Fruit fly (Drosophila melanogaster): ENCODE data around the gene Roc1a.
A peak's percentile ranks its signal among the peaks of the same experiment; 100 is the strongest.

Roc1a gene

DNA sequence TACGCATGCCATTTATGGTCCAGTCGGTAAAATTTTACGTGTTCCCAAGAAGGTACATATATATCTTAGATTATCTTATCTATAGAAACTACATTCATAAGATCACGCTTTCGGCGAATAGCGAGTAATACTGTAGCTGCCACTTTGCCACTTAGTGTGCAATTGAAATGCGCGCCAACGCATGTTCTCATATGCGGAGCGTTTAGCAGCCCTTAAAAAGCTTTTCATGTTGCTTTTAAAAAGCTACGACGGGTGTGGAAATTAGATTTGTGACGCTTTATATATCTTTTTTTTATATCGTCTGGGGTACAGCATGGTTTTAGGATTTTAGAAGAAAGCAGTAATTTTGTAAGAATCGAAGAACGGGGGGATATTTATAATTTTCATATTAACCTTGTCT, 10.9 kb downstream of the Roc1a start (continued):
- TF ChIP-seq pzg (GFP tag; optimal IDR thresholded peaks at IDR 0.05) (peak; percentile 35), prd (optimal IDR thresholded peaks at IDR 0.05) (no peak), prd (GFP tag; IDR thresholded peaks at IDR 0.05) (no peak), Med (GFP tag) (peak; percentile 37), CG2129 (GFP tag; IDR thresholded peaks at IDR 0.05; ENCODE audit: partially characterized antibody) (no peak), CG13894 (tag; optimal IDR thresholded peaks at IDR 0.05) (peak; percentile 15), CG14860 (GFP tag; IDR thresholded peaks at IDR 0.05; ENCODE audit: partially characterized antibody) (no peak), bbx (GFP tag; IDR thresholded peaks at IDR 0.05; ENCODE audit: partially characterized antibody) (0 out of 2 replicates have a peak, but pooled peaks have one; percentile 12), fd96Cb (tag; optimal IDR thresholded peaks at IDR 0.05) (no peak), Lhr (GFP tag; optimal IDR thresholded peaks at IDR 0.05) (peak; percentile 45), CTCF (GFP tag; optimal IDR thresholded peaks at IDR 0.05) (peak; percentile 67), CG10959 (GFP tag; IDR thresholded peaks at IDR 0.05) (no peak), CG10431 (GFP tag; optimal IDR thresholded peaks at IDR 0.05) (no peak), CG1647 (GFP tag; optimal IDR thresholded peaks at IDR 0.05) (no peak), trem (tag; optimal IDR thresholded peaks at IDR 0.05) (no peak), fu2 (GFP tag; optimal IDR thresholded peaks at IDR 0.05) (no peak), CG10979 (tag; optimal IDR thresholded peaks at IDR 0.05) (no peak), CG2202 (tag; optimal IDR thresholded peaks at IDR 0.05) (no peak), Neu2 (GFP tag; optimal IDR thresholded peaks at IDR 0.05; ENCODE audit: borderline replicate concordance) (no peak), Usf (GFP tag; optimal IDR thresholded peaks at IDR 0.05) (no peak), Atf3 (GFP tag; optimal IDR thresholded peaks at IDR 0.05) (no peak), BEAF-32 (GFP tag; optimal IDR thresholded peaks at IDR 0.05) (no peak), nom (GFP tag; optimal IDR thresholded peaks at IDR 0.05) (no peak), HmgZ (tag; optimal IDR thresholded peaks at IDR 0.05) (peak; percentile 18), cad (GFP tag; optimal IDR thresholded peaks at IDR 0.05) (no peak), CG15696 (tag; optimal IDR thresholded peaks at IDR 0.05) (no peak), GATAe (GFP tag; conservative IDR thresholded peaks at IDR 0.05) (no peak), tx (GFP tag; optimal IDR thresholded peaks at IDR 0.05) (no peak)

DNA sequence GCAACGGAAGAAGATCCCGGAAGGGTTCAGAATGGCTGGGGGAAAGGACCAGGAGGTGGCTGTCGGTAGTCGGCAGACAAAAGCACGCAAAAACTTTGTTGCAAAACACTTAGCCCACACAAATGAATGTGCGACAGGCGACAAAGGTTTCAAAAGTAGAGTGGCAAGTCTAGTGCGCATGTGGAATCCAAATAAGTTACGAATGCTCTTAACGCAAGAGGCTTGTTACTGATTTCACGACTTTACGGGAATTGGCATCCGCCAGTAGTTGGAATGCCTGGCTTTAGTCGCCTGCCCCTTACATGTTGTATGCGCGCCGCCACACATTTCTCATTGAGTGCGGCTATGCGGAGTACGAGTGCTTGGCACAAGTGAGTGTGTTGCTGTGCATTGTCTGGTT, 31.4 kb downstream of the Roc1a start:
- TF ChIP-seq lov (optimal IDR thresholded peaks at IDR 0.05) (no peak), lov (GFP tag; IDR thresholded peaks at IDR 0.05) (no peak), zfh1 (GFP tag; IDR thresholded peaks at IDR 0.05) (0 out of 3 replicates have a peak, but pooled peaks have one; percentile 29), ara (GFP tag; IDR thresholded peaks at IDR 0.05) (no peak), Usf (GFP tag; optimal IDR thresholded peaks at IDR 0.05) (no peak), CG1603 (tag; optimal IDR thresholded peaks at IDR 0.05) (peak; percentile 7), trh (GFP tag; optimal IDR thresholded peaks at IDR 0.05) (no peak), tin (GFP tag; optimal IDR thresholded peaks at IDR 0.05) (no peak), Hsf (GFP tag; optimal IDR thresholded peaks at IDR 0.05) (no peak), btn (GFP tag; optimal IDR thresholded peaks at IDR 0.05) (no peak), cg (GFP tag; optimal IDR thresholded peaks at IDR 0.05) (no peak), Neu2 (GFP tag; optimal IDR thresholded peaks at IDR 0.05; ENCODE audit: borderline replicate concordance) (no peak), gsb (GFP tag; IDR thresholded peaks at IDR 0.05) (no peak), p53 (GFP tag; optimal IDR thresholded peaks at IDR 0.05) (no peak), nom (GFP tag; optimal IDR thresholded peaks at IDR 0.05) (no peak), hth (optimal IDR thresholded peaks at IDR 0.05) (no peak), seq (GFP tag; IDR thresholded peaks at IDR 0.05) (no peak), CG32532 (GFP tag; IDR thresholded peaks at IDR 0.05) (no peak), jing (GFP tag; optimal IDR thresholded peaks at IDR 0.05) (no peak), pita (GFP tag; optimal IDR thresholded peaks at IDR 0.05) (no peak), ranshi (GFP tag; IDR thresholded peaks at IDR 0.05) (no peak), pan (optimal IDR thresholded peaks at IDR 0.05) (no peak), pan (GFP tag; optimal IDR thresholded peaks at IDR 0.05 in 1 of 2, IDR thresholded peaks at IDR 0.05 in 1 of 2) (peak in 1 of 2 experiments; percentile 16), CG1024 (GFP tag; IDR thresholded peaks at IDR 0.05) (no peak), exex (tag; optimal IDR thresholded peaks at IDR 0.05) (no peak), Xrp1 (GFP tag; IDR thresholded peaks at IDR 0.05) (peak; percentile 36; the same call in 1 of the 2 replicates), CG6654 (GFP tag; optimal IDR thresholded peaks at IDR 0.05) (no peak), Sox100B (GFP tag; optimal IDR thresholded peaks at IDR 0.05) (no peak)
